Worm (Caenorhabditis elegans) whole organism, L1 larva: ENCODE data around the gene fbxa-206.

ENCODE experiments used
- dsc-1 ChIP-seq: sonication (generic microtip); optimal IDR thresholded peaks from 2 replicates; lab custom pipeline; 2016; ENCODE audit warnings: mild to moderate bottlenecking, missing genetic modification characterization, missing compliant biosample characterization
- efl-1 ChIP-seq, 4 experiments: fragments of 150-350 bp; optimal IDR thresholded peaks in 3 of 4; peaks in 1 of 4; 1 replicate in 1 of 4; 2 replicates in 3 of 4; lab custom pipeline; 2014; ENCODE audit warnings: missing biosample characterization in 2 of 4, missing genetic modification characterization in 2 of 4, missing genetic modification reagents in 2 of 4
- irx-1 ChIP-seq: sonication (generic microtip); optimal IDR thresholded peaks from 2 replicates; lab custom pipeline; 2016; ENCODE audit warnings: missing genetic modification characterization, missing compliant biosample characterization
- lin-15B ChIP-seq: fragments of 150-350 bp; sonication (generic microtip); optimal IDR thresholded peaks from 3 replicates; lab custom pipeline; 2014; ENCODE audit warnings: missing biosample characterization, missing genetic modification characterization
- mep-1 ChIP-seq: fragments of 150-350 bp; optimal IDR thresholded peaks from 2 replicates; lab custom pipeline; 2014; ENCODE audit warnings: missing biosample characterization, missing genetic modification characterization
- nhr-28 ChIP-seq: fragments of 150-350 bp; optimal IDR thresholded peaks from 2 replicates; lab custom pipeline; 2014; ENCODE audit warnings: missing biosample characterization, missing genetic modification characterization
- snu-23 ChIP-seq: sonication (generic microtip); optimal IDR thresholded peaks from 2 replicates; lab custom pipeline; 2016; ENCODE audit warnings: missing genetic modification characterization, missing compliant biosample characterization
- vab-15 ChIP-seq: sonication (generic microtip); optimal IDR thresholded peaks from 2 replicates; lab custom pipeline; 2017; ENCODE audit warnings: missing genotype, mild to moderate bottlenecking, missing genetic modification characterization, missing compliant biosample characterization
- zag-1 ChIP-seq: fragments of 150-350 bp; optimal IDR thresholded peaks from 2 replicates; lab custom pipeline; 2014; ENCODE audit warnings: missing biosample characterization, missing genetic modification characterization
- ztf-11 ChIP-seq, 2 experiments: sonication (generic microtip); optimal IDR thresholded peaks; 2 replicates each; lab custom pipeline; 2016 to 2017; ENCODE audit warnings: missing genetic modification characterization in 2 of 2, missing biosample characterization in 1 of 2, missing compliant biosample characterization in 1 of 2

DNA sequence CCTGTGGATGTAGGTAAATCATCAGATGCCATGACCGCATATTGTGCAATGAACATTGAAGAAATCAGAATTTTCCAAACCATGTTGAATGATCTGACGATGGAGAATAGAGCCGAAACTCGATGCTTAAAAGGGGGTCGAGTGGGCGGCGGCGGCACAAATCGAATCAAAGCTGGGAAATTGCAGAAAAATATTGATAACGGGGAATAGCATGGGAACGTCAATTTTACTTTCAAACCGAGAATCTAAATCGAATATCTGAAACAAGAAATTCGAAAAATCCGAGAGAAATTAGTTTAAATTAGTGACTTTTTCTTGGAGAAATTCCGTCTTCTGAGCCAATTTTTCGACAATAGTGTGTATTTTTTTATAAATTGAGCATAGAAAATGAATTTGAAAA lies 2.2 kb downstream of the fbxa-206 start, which contains the start of gene F09C6.10:
- no peak for TF ChIP-seq vab-15
- no peak for TF ChIP-seq lin-15B
- no peak for TF ChIP-seq irx-1 (tag; lab: Kevin White, UChicago)
- no peak for TF ChIP-seq efl-1 (optimal IDR thresholded peaks at IDR 0.05; lab: Kevin White, UChicago)
- TF ChIP-seq efl-1 (GFP tag; optimal IDR thresholded peaks at IDR 0.05 in 1 of 2; lab: Kevin White, UChicago) = no peak
- TF ChIP-seq mep-1 (tag; lab: Kevin White, UChicago) = no peak
- no peak for TF ChIP-seq dsc-1 (tag; lab: Kevin White, UChicago)
- TF ChIP-seq nhr-28 = no peak
- TF ChIP-seq snu-23 (GFP tag; lab: Kevin White, UChicago) = no peak
- TF ChIP-seq zag-1 (tag; lab: Kevin White, UChicago) = no peak
- TF ChIP-seq ztf-11 (tag; optimal IDR thresholded peaks at IDR 0.05; lab: Kevin White, UChicago) = no peak
